Worm (Caenorhabditis elegans) whole organism, L2 larva: ENCODE measurements around the gene swip-10.
A peak's percentile ranks its signal among the peaks of the same experiment; 100 is the strongest.

Experiments used
- C34F6.9 ChIP-seq: fragments of 150-350 bp; optimal IDR thresholded peaks from 2 replicates; lab custom pipeline; 2014; ENCODE audit warnings: missing biosample characterization, missing genetic modification characterization
- Y55F3AM.14 ChIP-seq: fragments of 200-800 bp; sonication (Bioruptor generic); optimal IDR thresholded peaks from 2 replicates; lab custom pipeline; 2018; ENCODE audit warnings: mild to moderate bottlenecking, missing genetic modification characterization, missing compliant biosample characterization
- alr-1 ChIP-seq: fragments of 150-350 bp; optimal IDR thresholded peaks from 2 replicates; lab custom pipeline; 2014; ENCODE audit warnings: missing biosample characterization, missing genetic modification characterization
- ama-1 ChIP-seq: fragments of 150-350 bp; optimal IDR thresholded peaks from 2 replicates; lab custom pipeline; 2018; ENCODE audit warnings: inconsistent platforms
- blmp-1 ChIP-seq: sonication (generic microtip); optimal IDR thresholded peaks from 2 replicates; lab custom pipeline; 2017; ENCODE audit warnings: missing genetic modification characterization, mild to moderate bottlenecking, missing compliant biosample characterization, antibody characterized with exemption, moderate library complexity; ENCODE audit not compliant: insufficient read depth
- ceh-82 ChIP-seq: fragments of 150-350 bp; optimal IDR thresholded peaks from 2 replicates; lab custom pipeline; 2014; ENCODE audit warnings: missing biosample characterization, missing genetic modification characterization
- crh-2 ChIP-seq: sonication (generic microtip); optimal IDR thresholded peaks from 2 replicates; lab custom pipeline; 2017; ENCODE audit warnings: missing biosample characterization, missing genetic modification characterization
- dmd-4 ChIP-seq: sonication (generic microtip); optimal IDR thresholded peaks from 2 replicates; lab custom pipeline; 2017; ENCODE audit warnings: missing biosample characterization, missing genetic modification characterization
- elt-3 ChIP-seq: sonication (generic microtip); optimal IDR thresholded peaks from 2 replicates; lab custom pipeline; 2017; ENCODE audit warnings: missing biosample characterization, missing genetic modification characterization
- fos-1 ChIP-seq: fragments of 150-350 bp; optimal IDR thresholded peaks from 2 replicates; lab custom pipeline; 2014; ENCODE audit warnings: missing biosample characterization, missing genetic modification characterization
- lin-13 ChIP-seq: fragments of 150-350 bp; optimal IDR thresholded peaks from 2 replicates; lab custom pipeline; 2014; ENCODE audit warnings: missing biosample characterization, missing genetic modification reagents, missing genetic modification characterization
- lin-39 ChIP-seq: fragments of 150-350 bp; optimal IDR thresholded peaks from 2 replicates; lab custom pipeline; 2014; ENCODE audit warnings: missing biosample characterization, missing genetic modification reagents, missing genetic modification characterization
- lsy-2 ChIP-seq, 2 experiments: fragments of 150-350 bp in 1 of 2; sonication (generic microtip) in 1 of 2; optimal IDR thresholded peaks; 2 replicates each; lab custom pipeline; 2014 to 2017; ENCODE audit warnings: missing biosample characterization in 2 of 2, missing genetic modification characterization in 2 of 2
- mab-5 ChIP-seq: fragments of 150-350 bp; optimal IDR thresholded peaks from 2 replicates; lab custom pipeline; 2014; ENCODE audit warnings: missing biosample characterization, missing genetic modification characterization
- mdl-1 ChIP-seq, 2 experiments: fragments of 150-350 bp in 1 of 2; sonication (generic microtip) in 1 of 2; optimal IDR thresholded peaks; 2 replicates each; lab custom pipeline; 2017; ENCODE audit warnings: missing biosample characterization in 2 of 2, missing genetic modification characterization in 2 of 2
- nhr-10 ChIP-seq: sonication (generic microtip); optimal IDR thresholded peaks from 2 replicates; lab custom pipeline; 2017; ENCODE audit warnings: missing biosample characterization, missing genetic modification characterization
- nhr-11 ChIP-seq: fragments of 150-350 bp; optimal IDR thresholded peaks from 2 replicates; lab custom pipeline; 2014; ENCODE audit warnings: missing biosample characterization, missing genetic modification characterization
- nhr-129 ChIP-seq: fragments of 150-350 bp; optimal IDR thresholded peaks from 2 replicates; lab custom pipeline; 2014; ENCODE audit warnings: missing biosample characterization, missing genetic modification characterization
- nhr-25 ChIP-seq: fragments of 150-350 bp; sonication (generic microtip); optimal IDR thresholded peaks from 3 replicates; lab custom pipeline; 2014; ENCODE audit warnings: missing biosample characterization, missing genetic modification characterization
- nhr-6 ChIP-seq: fragments of 150-350 bp; optimal IDR thresholded peaks from 2 replicates; lab custom pipeline; 2014; ENCODE audit warnings: missing biosample characterization, missing genetic modification characterization
- nhr-77 ChIP-seq: fragments of 150-350 bp; optimal IDR thresholded peaks from 2 replicates; lab custom pipeline; 2014; ENCODE audit warnings: missing biosample characterization, missing genetic modification characterization
- sem-4 ChIP-seq: fragments of 150-350 bp; optimal IDR thresholded peaks from 2 replicates; lab custom pipeline; 2014; ENCODE audit warnings: missing biosample characterization, missing genetic modification reagents, missing genetic modification characterization
- skn-1 ChIP-seq: sonication (generic microtip); optimal IDR thresholded peaks from 2 replicates; lab custom pipeline; 2017; ENCODE audit warnings: missing biosample characterization, missing genetic modification characterization
- sma-3 ChIP-seq: sonication (generic microtip); optimal IDR thresholded peaks from 2 replicates; lab custom pipeline; 2016; ENCODE audit warnings: missing genetic modification reagents, missing genetic modification characterization, missing compliant biosample characterization
- sma-9 ChIP-seq, 2 experiments: fragments of 150-350 bp in 1 of 2; sonication (generic microtip) in 1 of 2; optimal IDR thresholded peaks; 2 replicates each; lab custom pipeline; 2014 to 2016; ENCODE audit warnings: missing genetic modification characterization in 2 of 2, mild to moderate bottlenecking in 1 of 2, missing biosample characterization in 1 of 2, missing compliant biosample characterization in 1 of 2, missing genetic modification reagents in 1 of 2, moderate library complexity in 1 of 2
- unc-39 ChIP-seq: fragments of 150-350 bp; optimal IDR thresholded peaks from 2 replicates; lab custom pipeline; 2014; ENCODE audit warnings: missing biosample characterization, missing genetic modification characterization
- unc-55 ChIP-seq: fragments of 150-350 bp; sonication (generic microtip); optimal IDR thresholded peaks from 3 replicates; lab custom pipeline; 2014; ENCODE audit warnings: missing biosample characterization, missing genetic modification reagents, missing genetic modification characterization
- unc-62 ChIP-seq: fragments of 150-350 bp; optimal IDR thresholded peaks from 2 replicates; lab custom pipeline; 2014; ENCODE audit warnings: missing biosample characterization, missing genetic modification reagents, missing genetic modification characterization
- ztf-11 ChIP-seq: sonication (generic microtip); optimal IDR thresholded peaks from 2 replicates; lab custom pipeline; 2017; ENCODE audit warnings: missing biosample characterization, missing genetic modification characterization

Gene swip-10

DNA sequence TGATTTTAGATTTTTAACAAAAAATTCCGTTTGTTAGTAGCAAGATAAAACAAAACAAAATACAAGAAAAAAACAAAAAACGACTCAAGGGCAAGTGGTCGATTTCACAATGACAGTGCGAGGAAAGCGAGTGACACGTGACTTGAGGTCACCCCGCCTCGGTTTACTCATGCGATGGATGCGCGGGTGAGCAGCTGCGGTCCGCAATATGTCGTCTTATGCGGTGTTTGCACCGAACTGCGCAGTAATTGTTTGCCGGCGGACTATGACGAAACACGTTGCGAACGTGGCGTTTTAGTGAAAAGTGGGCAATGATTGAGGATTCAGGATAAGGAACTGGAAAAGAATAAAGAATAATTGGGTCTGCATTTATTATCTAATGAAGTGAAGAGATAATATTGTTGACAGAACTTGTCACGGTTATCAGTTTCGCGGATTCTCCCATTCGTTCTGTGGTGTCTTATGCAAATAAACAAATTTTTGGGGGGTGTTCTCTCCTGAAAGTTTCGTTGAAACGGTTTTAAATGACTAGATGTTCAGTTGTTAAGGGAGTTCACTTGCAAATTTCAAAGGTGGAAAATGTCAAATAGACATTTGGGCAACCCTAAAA is 46.6 kb downstream of the swip-10 start (continued):
- peak; percentile 88 for TF ChIP-seq C34F6.9 (tag; lab: Kevin White, UChicago)
- TF ChIP-seq unc-39 (tag; lab: Kevin White, UChicago), result no peak
- TF ChIP-seq sma-3 (GFP tag; lab: Kevin White, UChicago), result peak; percentile 62
- peak; percentile 72 for TF ChIP-seq unc-55
- no peak for TF ChIP-seq alr-1 (tag; lab: Kevin White, UChicago)

ce11 chrX:2070418-2070996 is 47.6 kb downstream of the swip-10 start, which contains the start of gene acl-4:
Gene acl-4, minus strand, starts transcription at chrX:2070444.
- TF ChIP-seq fos-1 (tag; lab: Kevin White, UChicago) (peak; percentile 14), crh-2 (no peak), nhr-129 (tag; lab: Kevin White, UChicago) (peak; percentile 14)

- TF ChIP-seq nhr-129 (tag; lab: Kevin White, UChicago), result no peak
- TF ChIP-seq fos-1 (tag; lab: Kevin White, UChicago), result peak; percentile 20
- TF ChIP-seq Y55F3AM.14 (GFP tag; lab: Kevin White, UChicago), result no peak
- TF ChIP-seq unc-62, result no peak
- TF ChIP-seq sma-9 (GFP tag; optimal IDR thresholded peaks at IDR 0.05; lab: Kevin White, UChicago), result peak; percentile 35
- no peak for TF ChIP-seq sma-9 (tag; optimal IDR thresholded peaks at IDR 0.05; lab: Kevin White, UChicago)
- no peak for TF ChIP-seq skn-1 (tag; lab: Kevin White, UChicago)
- TF ChIP-seq mab-5 (tag; lab: Kevin White, UChicago), result no peak
- no peak for TF ChIP-seq lsy-2 (tag; optimal IDR thresholded peaks at IDR 0.05; lab: Kevin White, UChicago)
- no peak for TF ChIP-seq dmd-4 (tag; lab: Kevin White, UChicago)
- TF ChIP-seq nhr-25 (tag; lab: Kevin White, UChicago), result no peak
- TF ChIP-seq ztf-11 (tag; lab: Kevin White, UChicago), result no peak
- TF ChIP-seq blmp-1 (tag; lab: Kevin White, UChicago), result no peak
- TF ChIP-seq mdl-1 (tag; optimal IDR thresholded peaks at IDR 0.05; lab: Kevin White, UChicago), result no peak
- TF ChIP-seq nhr-10 (tag; lab: Kevin White, UChicago), result no peak
- TF ChIP-seq, all 48 proteins: peak for 2
Observed at ce11 chrX:2068294-2068693, 49.8 kb downstream of the swip-10 start.

DNA sequence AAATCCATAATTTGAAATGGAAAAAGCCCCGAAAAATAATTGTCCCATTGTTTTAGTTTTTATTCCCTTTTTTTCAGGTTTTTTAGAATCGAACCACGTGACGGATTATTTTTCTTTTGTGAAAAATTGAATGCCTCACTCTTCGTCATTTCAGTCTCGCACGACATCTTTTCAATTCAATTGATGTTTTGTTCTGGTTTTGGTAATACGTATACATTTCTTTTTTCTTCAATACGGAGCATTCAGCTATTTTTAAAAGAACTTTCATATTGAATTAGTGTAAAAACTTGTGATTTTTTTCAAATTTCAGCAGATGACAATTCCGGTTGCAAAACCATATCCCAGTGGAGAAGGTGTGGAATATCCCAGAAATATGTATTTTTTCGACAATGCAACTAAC is 53.3 kb downstream of the swip-10 start, which contains the start of gene F49H12.7:
Gene F49H12.7 (plus strand): TSS at position 301 of the 400 bp plus-strand sequence.
- TF ChIP-seq ceh-82 (tag; lab: Kevin White, UChicago) (no peak), Y55F3AM.14 (GFP tag; lab: Kevin White, UChicago) (no peak), unc-39 (tag; lab: Kevin White, UChicago) (no peak), nhr-77 (tag; lab: Kevin White, UChicago) (no peak), fos-1 (tag; lab: Kevin White, UChicago) (no peak), dmd-4 (tag; lab: Kevin White, UChicago) (no peak), elt-3 (no peak), unc-62 (no peak), lsy-2 (tag; optimal IDR thresholded peaks at IDR 0.05; lab: Kevin White, UChicago) (no peak), nhr-129 (tag; lab: Kevin White, UChicago) (no peak), sem-4 (tag; lab: Kevin White, UChicago) (no peak), ama-1 (lab: Kevin White, UChicago) (no peak), lin-13 (no peak), lin-39 (tag; lab: Kevin White, UChicago) (no peak), nhr-6 (tag; lab: Kevin White, UChicago) (no peak), nhr-11 (tag; lab: Kevin White, UChicago) (no peak)
